Worm (Caenorhabditis elegans): ENCODE data around the gene nhr-131.

Gene nhr-131

DNA sequence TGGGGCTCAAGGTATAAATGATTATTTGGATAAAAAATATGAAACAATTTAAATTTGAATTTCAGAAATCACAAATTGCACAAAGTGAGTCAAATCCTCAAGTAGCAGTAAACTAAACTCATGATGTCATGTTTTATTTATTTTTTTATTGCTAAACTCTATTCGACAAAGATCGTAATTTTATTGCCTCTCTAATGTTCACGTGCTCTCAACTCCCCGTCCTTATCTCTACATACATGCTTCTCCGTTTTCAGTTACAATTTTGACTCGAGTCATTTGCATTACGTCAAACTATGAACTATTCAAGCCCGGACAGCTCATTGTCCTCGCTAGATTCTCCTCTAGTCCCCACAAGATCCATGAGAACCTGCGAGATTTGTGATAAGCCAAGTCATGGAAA lies 19.7 kb upstream of the nhr-131 start, which contains the start of gene nhr-99:
TSS of gene nhr-99 (plus strand) at position 263 of the 400 bp plus-strand sequence.
- TF ChIP-seq him-1 (tag; optimal IDR thresholded peaks at IDR 0.05) = no peak
- TF ChIP-seq dao-5 (tag; optimal IDR thresholded peaks at IDR 0.05) = no peak
- TF ChIP-seq W03F9.2 (tag; optimal IDR thresholded peaks at IDR 0.05) = no peak

DNA sequence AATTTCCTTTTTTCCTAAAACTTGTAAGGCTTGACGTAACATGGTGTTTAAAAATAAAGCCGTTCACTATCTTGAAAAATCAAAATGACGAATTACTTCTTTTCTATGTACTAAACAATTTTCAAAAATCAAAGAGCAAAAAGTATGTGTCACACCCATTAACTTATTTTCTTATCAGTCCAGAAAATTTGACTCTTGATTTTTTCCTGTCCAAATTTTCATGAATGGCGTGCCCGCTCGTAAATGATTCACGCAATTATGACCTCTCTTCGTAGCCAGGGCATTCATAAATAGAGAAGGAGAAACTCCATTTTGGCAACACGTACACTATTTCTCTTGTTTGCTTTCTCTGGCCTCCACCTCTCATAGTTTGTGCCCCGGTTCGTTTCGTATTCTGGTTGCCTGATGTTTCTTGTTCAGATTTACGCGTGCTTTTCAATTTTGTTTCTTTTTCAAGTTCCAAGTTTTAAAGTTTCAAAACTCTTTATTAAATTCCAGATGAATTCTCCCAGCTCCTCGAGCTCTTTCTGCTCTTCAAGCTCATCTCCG lies 16.4 kb upstream of the nhr-131 start, which contains the start of gene nhr-55:
TSS of gene nhr-55 (plus strand) at position 499 of the 549 bp plus-strand sequence.
- TF ChIP-seq him-1 (tag; optimal IDR thresholded peaks at IDR 0.05) = no peak
- no peak for TF ChIP-seq dao-5 (tag; optimal IDR thresholded peaks at IDR 0.05)
- no peak for TF ChIP-seq W03F9.2 (tag; optimal IDR thresholded peaks at IDR 0.05)

DNA sequence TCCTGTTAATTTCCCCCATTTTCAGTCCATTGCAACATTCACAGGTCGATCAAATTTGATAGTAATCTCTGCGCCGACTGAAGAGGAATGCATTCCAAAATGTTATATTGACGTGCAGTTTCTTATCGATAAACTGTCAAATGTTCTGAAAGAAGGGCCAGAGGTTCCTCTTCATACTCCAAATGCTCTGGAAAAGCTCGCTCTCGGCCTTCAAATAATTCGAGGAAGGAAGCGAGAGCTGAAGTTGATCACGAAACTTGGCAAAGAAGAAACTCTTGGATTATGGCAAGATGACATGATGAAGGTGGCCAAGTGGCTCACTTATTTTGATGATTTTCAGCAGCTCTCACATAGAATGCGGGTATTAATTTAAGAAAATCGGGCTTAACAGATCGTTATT lies 15.1 kb upstream of the nhr-131 start:
- TF ChIP-seq W03F9.2 (tag; optimal IDR thresholded peaks at IDR 0.05) = no peak
- no peak for TF ChIP-seq him-1 (tag; optimal IDR thresholded peaks at IDR 0.05)
- no peak for TF ChIP-seq dao-5 (tag; optimal IDR thresholded peaks at IDR 0.05)

DNA sequence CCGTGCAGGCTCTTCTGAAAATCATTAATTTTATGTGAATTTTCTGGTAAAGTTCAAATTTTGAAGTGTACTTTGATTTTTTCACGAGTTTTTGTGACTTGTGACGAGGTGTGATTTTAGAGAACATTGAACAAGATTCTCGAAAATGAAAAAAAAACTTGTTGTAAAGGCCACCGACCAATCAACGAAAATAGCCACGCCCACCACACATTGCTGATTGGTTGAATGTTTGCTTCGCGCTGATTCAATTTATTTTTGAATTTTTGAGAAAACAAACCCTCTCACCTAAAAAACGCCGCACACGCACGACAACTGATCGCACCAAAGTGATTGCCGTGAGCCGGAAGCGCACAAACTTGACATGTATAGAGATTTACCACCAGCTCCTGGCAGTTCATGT lies 11.3 kb upstream of the nhr-131 start:
- TF ChIP-seq him-1 (tag; optimal IDR thresholded peaks at IDR 0.05) = no peak
- no peak for TF ChIP-seq dao-5 (tag; optimal IDR thresholded peaks at IDR 0.05)
- TF ChIP-seq W03F9.2 (tag; optimal IDR thresholded peaks at IDR 0.05) = no peak

DNA sequence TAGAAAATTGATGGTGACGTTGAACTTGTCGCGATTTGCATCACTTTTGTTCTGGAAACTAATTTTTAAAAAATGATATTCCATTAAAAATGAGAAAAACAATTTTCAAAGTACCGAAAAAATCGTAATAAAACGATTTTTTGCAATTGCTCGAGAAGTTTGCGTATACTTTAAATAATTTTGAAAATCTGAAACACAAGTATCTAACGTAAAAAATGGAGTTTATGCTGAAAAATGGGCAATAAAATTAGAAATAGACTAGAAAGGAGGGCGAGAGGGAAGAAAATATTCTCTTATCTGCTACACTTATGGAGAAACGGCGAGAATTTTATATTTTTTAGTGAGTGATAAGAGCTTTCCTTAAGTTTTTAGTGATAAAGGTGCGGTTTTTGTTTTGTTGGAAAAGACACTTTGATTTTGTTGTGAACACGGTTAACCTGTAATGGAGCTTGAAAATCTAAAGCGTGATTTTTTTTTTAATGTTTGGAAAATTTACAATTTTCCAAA lies 10.8 kb upstream of the nhr-131 start, which contains the start of gene nhr-130:
TSS of gene nhr-130 (minus strand) at position 51 of the 507 bp plus-strand sequence.
- TF ChIP-seq dao-5 (tag; optimal IDR thresholded peaks at IDR 0.05) (no peak), W03F9.2 (tag; optimal IDR thresholded peaks at IDR 0.05) (no peak), him-1 (tag; optimal IDR thresholded peaks at IDR 0.05) (no peak)

DNA sequence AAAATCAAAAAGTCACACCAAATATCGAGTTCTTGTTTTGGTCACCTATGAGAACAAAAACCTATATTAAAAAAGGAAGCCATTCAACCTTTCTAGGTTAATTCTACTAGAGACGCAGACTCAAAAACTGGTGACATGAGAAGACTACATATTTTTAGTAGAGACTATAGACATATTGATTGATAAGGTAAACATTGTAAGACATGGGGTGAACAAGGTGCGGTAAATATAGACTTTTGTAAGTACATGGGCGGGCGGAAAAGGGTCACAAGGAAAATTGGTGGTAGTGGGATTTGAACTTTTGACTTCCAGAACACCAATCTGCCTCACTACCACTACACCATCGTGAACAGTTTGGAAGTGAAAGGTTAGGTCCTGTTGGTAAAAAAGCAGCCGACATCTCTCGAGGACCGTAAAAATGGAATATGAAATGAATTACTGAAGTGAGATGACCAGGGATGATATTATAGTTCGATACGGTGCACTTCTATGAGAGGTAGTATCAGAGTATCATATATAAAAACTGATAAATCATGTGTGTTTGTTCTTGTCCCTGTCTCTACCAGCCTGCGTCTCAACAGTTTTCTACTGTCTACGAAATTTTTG lies 9.8 kb upstream of the nhr-131 start, which contains the start of gene nhr-212:
TSS of gene nhr-212 (plus strand) at position 573 of the 606 bp plus-strand sequence.
- no peak for TF ChIP-seq him-1 (tag; optimal IDR thresholded peaks at IDR 0.05)
- no peak for TF ChIP-seq dao-5 (tag; optimal IDR thresholded peaks at IDR 0.05)

DNA sequence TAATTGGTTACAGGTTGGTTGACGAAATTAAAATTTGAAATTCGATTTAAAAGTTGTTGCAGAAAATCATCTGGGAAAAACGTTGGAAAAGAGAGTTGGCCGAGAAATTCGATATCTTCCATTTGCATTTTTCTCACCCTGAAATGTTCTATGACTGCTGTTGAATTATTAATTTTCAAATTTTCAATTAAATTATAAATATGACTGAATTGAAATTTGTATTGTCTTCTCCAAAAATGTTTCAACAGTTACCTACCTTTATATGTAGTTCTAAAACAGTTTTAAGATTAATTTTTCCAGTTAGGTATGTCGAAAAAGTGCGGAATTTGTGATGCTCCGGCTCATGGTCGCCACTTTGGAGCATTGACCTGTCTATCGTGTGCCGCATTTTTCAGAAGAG lies 7.5 kb upstream of the nhr-131 start, which contains the start of gene nhr-211:
TSS of gene nhr-211 (plus strand) at position 301 of the 400 bp plus-strand sequence.
- TF ChIP-seq W03F9.2 (tag; optimal IDR thresholded peaks at IDR 0.05) = no peak
- no peak for TF ChIP-seq dao-5 (tag; optimal IDR thresholded peaks at IDR 0.05)
- no peak for TF ChIP-seq him-1 (tag; optimal IDR thresholded peaks at IDR 0.05)

DNA sequence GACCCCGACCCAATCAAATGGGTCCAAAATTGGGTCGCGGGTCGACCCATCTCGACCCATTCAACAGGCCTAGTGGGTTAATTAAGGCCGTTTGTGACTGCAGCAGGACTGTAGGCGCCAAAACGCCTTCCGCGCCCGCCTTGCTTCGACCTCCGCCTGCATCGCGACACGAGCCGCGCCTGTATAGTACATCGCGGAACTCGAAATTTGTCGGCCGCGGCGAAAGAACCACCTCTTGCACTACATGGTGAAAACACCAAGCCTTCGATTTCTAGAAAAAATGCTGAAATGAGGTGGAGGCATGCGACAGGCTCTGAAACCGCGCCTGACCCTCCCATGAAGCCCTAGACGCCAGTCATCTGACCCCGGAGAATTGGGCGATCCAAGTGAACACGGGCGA lies 6.2 kb upstream of the nhr-131 start:
- TF ChIP-seq him-1 (tag; optimal IDR thresholded peaks at IDR 0.05) (no peak), dao-5 (tag; optimal IDR thresholded peaks at IDR 0.05) (no peak), W03F9.2 (tag; optimal IDR thresholded peaks at IDR 0.05) (no peak)

DNA sequence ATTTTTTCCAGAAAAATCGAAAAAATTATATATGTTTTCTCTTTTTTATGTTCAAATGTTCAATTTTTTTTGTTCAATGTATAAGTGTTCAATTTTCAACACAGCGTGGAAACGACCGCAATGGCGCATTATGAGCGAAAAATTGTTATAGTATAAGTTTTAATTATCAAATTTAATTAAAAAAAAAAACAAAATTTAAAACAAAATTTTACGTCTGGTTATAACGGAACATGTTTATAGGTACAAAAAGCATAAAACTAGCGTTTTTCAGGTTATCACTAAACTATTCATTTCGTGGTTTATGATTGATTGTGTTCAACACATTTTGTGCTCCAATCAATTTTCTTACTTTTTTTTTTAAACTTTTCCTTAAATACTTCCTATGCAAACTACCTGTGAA lies 4.8 kb upstream of the nhr-131 start, which contains the start of gene nhr-106:
TSS of gene nhr-106 (plus strand) at position 301 of the 400 bp plus-strand sequence.
- TF ChIP-seq dao-5 (tag; optimal IDR thresholded peaks at IDR 0.05) = no peak
- no peak for TF ChIP-seq him-1 (tag; optimal IDR thresholded peaks at IDR 0.05)
- TF ChIP-seq W03F9.2 (tag; optimal IDR thresholded peaks at IDR 0.05) = no peak

DNA sequence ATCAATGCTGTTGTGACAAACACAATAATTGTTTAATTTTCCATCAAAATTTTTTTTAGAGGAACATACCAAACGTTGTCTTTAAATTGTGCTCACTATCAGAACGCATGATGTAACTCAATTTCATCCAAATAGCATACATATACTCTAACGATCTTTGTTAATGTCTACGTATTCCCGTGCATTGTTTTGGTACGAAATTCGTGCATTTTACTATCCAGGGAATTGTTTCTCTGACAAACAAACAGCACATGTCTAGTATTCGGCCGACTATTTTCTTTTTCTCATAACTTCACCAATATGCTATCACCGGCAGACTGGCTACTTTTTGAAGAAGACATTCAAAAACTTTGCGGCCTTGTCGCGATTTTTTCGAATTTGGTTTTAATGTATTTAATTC lies 2.7 kb upstream of the nhr-131 start, which contains the start of gene str-196:
TSS of gene str-196 (plus strand) at position 301 of the 400 bp plus-strand sequence.
- TF ChIP-seq dao-5 (tag; optimal IDR thresholded peaks at IDR 0.05) (no peak), him-1 (tag; optimal IDR thresholded peaks at IDR 0.05) (no peak), W03F9.2 (tag; optimal IDR thresholded peaks at IDR 0.05) (no peak)

DNA sequence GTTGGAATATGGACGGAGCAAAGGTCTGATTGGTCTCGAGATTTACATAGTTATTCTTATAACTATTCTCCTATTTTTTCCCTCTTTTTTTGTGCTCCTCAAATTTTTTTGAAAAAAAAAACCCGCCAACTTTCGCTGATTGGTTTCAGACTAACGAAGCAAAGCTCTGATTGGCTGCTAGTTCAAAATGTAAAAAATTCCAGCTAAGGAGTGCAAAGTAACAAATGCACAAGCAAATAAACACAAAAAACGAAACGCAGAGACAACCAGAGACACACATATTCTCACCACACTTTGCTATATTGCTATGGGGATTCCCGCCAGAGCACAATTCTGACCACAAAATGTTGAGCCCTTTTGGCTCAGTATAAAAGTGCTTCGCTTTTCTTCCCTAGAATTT lies 3.2 kb downstream of the nhr-131 start, which contains the start of gene T01G6.1:
TSS of gene T01G6.1 (plus strand) at position 301 of the 400 bp plus-strand sequence.
- TF ChIP-seq him-1 (tag; optimal IDR thresholded peaks at IDR 0.05) (no peak), dao-5 (tag; optimal IDR thresholded peaks at IDR 0.05) (no peak), W03F9.2 (tag; optimal IDR thresholded peaks at IDR 0.05) (no peak)

DNA sequence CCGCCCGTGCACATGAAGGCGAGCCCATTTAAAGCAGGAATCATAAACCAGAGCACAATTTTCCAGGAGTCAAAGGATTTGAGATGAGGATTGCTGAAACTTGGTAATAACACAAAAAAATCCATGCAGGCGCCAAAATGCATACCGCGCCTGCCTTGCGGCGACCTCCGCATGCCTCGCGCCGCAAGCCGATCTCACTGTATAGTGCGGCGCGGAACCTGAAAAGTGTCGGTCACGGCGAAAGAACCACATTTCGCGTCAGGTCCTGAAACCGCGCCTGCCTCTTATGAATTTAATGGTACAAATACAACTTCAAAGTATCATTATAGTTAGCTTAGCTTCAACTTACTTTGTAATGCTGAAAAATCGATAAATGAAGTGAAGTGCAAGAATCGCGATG lies 6.4 kb downstream of the nhr-131 start:
- TF ChIP-seq dao-5 (tag; optimal IDR thresholded peaks at IDR 0.05) (no peak), W03F9.2 (tag; optimal IDR thresholded peaks at IDR 0.05) (no peak), him-1 (tag; optimal IDR thresholded peaks at IDR 0.05) (no peak)

DNA sequence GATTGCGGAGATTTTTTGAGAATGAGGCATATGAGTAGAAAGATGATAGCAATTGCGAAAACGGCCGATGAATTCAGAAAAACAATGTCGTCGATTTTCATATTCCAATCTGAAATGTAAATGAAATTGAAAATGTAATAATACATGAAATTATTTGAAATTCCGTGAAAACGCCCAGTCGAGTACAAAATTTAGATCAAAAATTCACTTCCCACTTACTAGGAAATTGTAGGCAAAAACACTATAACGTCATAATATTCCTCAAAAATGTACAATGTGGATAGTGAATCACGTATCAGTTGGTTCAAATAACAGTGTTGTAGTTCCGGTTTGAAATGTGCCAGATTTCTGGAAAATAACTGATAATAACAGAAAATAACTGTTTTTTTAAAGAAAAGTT lies 7.1 kb downstream of the nhr-131 start, which contains the start of gene str-256:
TSS of gene str-256 (minus strand) at position 101 of the 400 bp plus-strand sequence.
- TF ChIP-seq dao-5 (tag; optimal IDR thresholded peaks at IDR 0.05) (no peak), W03F9.2 (tag; optimal IDR thresholded peaks at IDR 0.05) (no peak), him-1 (tag; optimal IDR thresholded peaks at IDR 0.05) (no peak)

DNA sequence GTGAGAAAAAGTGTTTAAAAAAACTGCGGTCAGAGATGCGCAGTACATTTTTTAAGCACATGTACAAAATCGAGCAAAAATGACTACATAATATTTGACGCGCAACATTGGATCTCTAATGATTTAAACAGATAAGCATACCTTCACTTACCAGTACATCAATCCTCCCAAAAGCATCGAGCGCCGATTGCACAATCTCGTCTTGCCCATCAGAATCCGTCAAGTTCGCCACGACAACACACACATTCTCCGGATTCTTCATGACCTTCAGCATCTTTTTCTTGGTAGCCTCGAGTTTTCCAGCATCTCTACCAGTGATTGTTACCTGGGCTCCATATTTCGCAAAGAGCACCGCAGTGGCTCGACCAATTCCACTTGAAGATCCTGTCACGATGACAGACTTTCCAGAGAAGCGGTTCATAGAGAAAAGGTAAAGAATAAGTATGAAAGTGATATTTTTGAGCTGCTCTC lies 8.7 kb downstream of the nhr-131 start, which contains the start of gene T01G6.10:
TSS of gene T01G6.10 (minus strand) at position 421 of the 471 bp plus-strand sequence.
- no peak for TF ChIP-seq dao-5 (tag; optimal IDR thresholded peaks at IDR 0.05)
- no peak for TF ChIP-seq him-1 (tag; optimal IDR thresholded peaks at IDR 0.05)
- no peak for TF ChIP-seq W03F9.2 (tag; optimal IDR thresholded peaks at IDR 0.05)
